Fruit fly (Drosophila melanogaster): ENCODE data around the gene Mtpalpha.

Mtpalpha gene

DNA sequence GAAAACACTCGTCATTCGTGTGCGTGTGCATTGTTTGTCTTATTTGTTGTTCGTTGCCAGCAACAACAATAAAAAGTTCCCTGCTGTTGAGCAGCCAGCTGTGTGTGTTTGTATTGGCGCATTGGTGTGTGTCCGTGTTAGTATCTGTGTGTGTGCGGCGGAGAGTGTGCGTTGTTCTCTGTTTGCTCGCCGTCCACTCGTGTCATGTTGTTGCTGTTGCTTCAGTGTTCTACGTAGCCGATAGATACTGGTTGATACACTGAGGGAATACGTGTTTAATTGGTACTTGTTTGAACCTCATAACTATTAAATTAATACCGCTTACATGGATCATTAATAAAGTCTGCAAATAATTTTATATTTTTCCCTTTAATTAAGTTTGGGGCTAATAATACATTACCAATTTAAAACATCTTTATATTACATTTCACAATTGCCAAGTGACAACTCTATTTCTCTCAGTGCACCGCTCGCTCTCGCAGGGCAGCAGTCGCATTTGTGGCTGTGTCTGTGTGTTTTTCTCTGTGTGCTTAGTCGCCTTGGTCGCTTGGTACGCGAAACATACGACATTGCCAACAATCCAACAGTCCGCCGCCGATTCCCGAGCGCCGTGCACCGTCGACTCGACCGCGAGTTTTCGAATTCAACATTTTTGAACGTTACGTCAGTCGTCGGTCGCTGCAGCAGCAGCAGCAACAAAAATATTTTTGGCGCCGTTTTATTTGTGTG is 8.0 kb downstream of the Mtpalpha start, which contains the start of gene brwl:
Gene brwl (plus strand): TSS at position 531 of the 729 bp plus-strand sequence.
- TF ChIP-seq sv (GFP tag; optimal IDR thresholded peaks at IDR 0.05) (peak; percentile 97), dl (GFP tag; optimal IDR thresholded peaks at IDR 0.05; ENCODE audit: insufficient read depth in 1 of 2, partially characterized antibody in 2 of 2) (peak in 1 of 2 experiments; percentile 26), ey (GFP tag; optimal IDR thresholded peaks at IDR 0.05) (peak; percentile 99), rgr (GFP tag; optimal IDR thresholded peaks at IDR 0.05) (peak; percentile 98), Sp1 (GFP tag; optimal IDR thresholded peaks at IDR 0.05) (peak; percentile 98), foxo (GFP tag; optimal IDR thresholded peaks at IDR 0.05) (peak; percentile 91 to 99), sage (GFP tag; optimal IDR thresholded peaks at IDR 0.05) (peak; percentile 94), dmrt93B (GFP tag; optimal IDR thresholded peaks at IDR 0.05) (peak; percentile 96), Vsx2 (GFP tag; optimal IDR thresholded peaks at IDR 0.05; ENCODE audit: partially characterized antibody) (no peak), OdsH (GFP tag; optimal IDR thresholded peaks at IDR 0.05) (peak; percentile 99), CrebA (GFP tag; optimal IDR thresholded peaks at IDR 0.05; ENCODE audit: borderline replicate concordance) (peak; percentile 93), fru (GFP tag; optimal IDR thresholded peaks at IDR 0.05) (peak; percentile 99), h (GFP tag; optimal IDR thresholded peaks at IDR 0.05) (peak; percentile 99), usp (GFP tag; optimal IDR thresholded peaks at IDR 0.05) (no peak), psq (GFP tag; optimal IDR thresholded peaks at IDR 0.05) (peak; percentile 97), N (GFP tag; optimal IDR thresholded peaks at IDR 0.05) (peak; percentile 63), tai (GFP tag; optimal IDR thresholded peaks at IDR 0.05) (peak; percentile 97), Mio (GFP tag; optimal IDR thresholded peaks at IDR 0.05) (peak; percentile 57), Hr83 (GFP tag; optimal IDR thresholded peaks at IDR 0.05; ENCODE audit: poor library complexity, severe bottlenecking) (peak; percentile 72), Jra (GFP tag; optimal IDR thresholded peaks at IDR 0.05) (peak; percentile 97), Dif (GFP tag; optimal IDR thresholded peaks at IDR 0.05; ENCODE audit: partially characterized antibody) (peak; percentile 45), Hr78 (GFP tag; optimal IDR thresholded peaks at IDR 0.05) (peak; percentile 26), Myc (optimal IDR thresholded peaks at IDR 0.05) (no peak), woc (GFP tag; optimal IDR thresholded peaks at IDR 0.05) (peak; percentile 94), Hnf4 (GFP tag; optimal IDR thresholded peaks at IDR 0.05) (peak; percentile 96), dsf (GFP tag; optimal IDR thresholded peaks at IDR 0.05; ENCODE audit: borderline replicate concordance) (peak; percentile 90), GATAd (GFP tag; optimal IDR thresholded peaks at IDR 0.05) (peak; percentile 92), br (GFP tag; optimal IDR thresholded peaks at IDR 0.05) (peak; percentile 98), CG32264 (GFP tag; optimal IDR thresholded peaks at IDR 0.05) (peak; percentile 95), jim (GFP tag; optimal IDR thresholded peaks at IDR 0.05) (peak; percentile 27), Dfd (GFP tag; optimal IDR thresholded peaks at IDR 0.05) (peak; percentile 91), Rel (GFP tag; optimal IDR thresholded peaks at IDR 0.05) (peak; percentile 97), Rel (tag; optimal IDR thresholded peaks at IDR 0.05) (peak; percentile 70), lola (GFP tag; optimal IDR thresholded peaks at IDR 0.05) (no peak), brk (GFP tag; optimal IDR thresholded peaks at IDR 0.05) (peak; percentile 97), Abd-B (GFP tag; optimal IDR thresholded peaks at IDR 0.05) (no peak), pan (optimal IDR thresholded peaks at IDR 0.05) (no peak), CG9705 (GFP tag; optimal IDR thresholded peaks at IDR 0.05) (peak; percentile 95), HLH106 (tag; optimal IDR thresholded peaks at IDR 0.05) (peak; percentile 97)

DNA sequence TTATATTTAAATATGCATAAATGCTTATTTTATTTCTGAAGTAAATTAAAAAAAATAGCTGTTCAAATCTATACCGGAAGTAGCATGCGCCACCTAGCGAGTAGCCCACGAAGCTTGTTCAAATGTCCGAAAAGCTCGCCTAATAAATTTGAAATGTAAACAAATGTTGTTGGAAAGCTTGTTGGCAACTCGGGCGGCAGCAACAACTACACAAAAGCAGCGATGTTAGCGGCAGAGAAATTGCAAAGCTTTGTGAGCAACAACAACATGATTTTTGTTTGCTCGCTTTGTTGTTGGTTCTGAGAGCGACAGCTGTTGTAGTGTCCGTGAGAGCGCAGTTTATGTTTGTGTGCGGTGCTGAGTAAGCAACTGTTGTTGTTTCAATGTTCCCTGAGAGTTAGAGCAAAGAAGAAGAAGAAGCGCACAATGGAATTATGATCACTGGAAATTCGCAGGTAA is 9.1 kb downstream of the Mtpalpha start:
- TF ChIP-seq tai (GFP tag; optimal IDR thresholded peaks at IDR 0.05) (peak; percentile 14), dl (GFP tag; optimal IDR thresholded peaks at IDR 0.05; ENCODE audit: insufficient read depth in 1 of 2, partially characterized antibody in 2 of 2) (peak in 1 of 2 experiments; percentile 16), Sp1 (GFP tag; optimal IDR thresholded peaks at IDR 0.05) (peak; percentile 92), psq (GFP tag; optimal IDR thresholded peaks at IDR 0.05) (peak; percentile 75), HLH106 (tag; optimal IDR thresholded peaks at IDR 0.05) (peak; percentile 80), sv (GFP tag; optimal IDR thresholded peaks at IDR 0.05) (peak; percentile 90), foxo (GFP tag; optimal IDR thresholded peaks at IDR 0.05) (peak in 1 of 2 experiments; percentile 83), Vsx2 (GFP tag; optimal IDR thresholded peaks at IDR 0.05; ENCODE audit: partially characterized antibody) (no peak), brk (GFP tag; optimal IDR thresholded peaks at IDR 0.05) (peak; percentile 89), h (GFP tag; optimal IDR thresholded peaks at IDR 0.05) (peak; percentile 92), Abd-B (GFP tag; optimal IDR thresholded peaks at IDR 0.05) (no peak), woc (GFP tag; optimal IDR thresholded peaks at IDR 0.05) (peak; percentile 46), lola (GFP tag; optimal IDR thresholded peaks at IDR 0.05) (no peak), OdsH (GFP tag; optimal IDR thresholded peaks at IDR 0.05) (peak; percentile 90), sage (GFP tag; optimal IDR thresholded peaks at IDR 0.05) (peak; percentile 90), dmrt93B (GFP tag; optimal IDR thresholded peaks at IDR 0.05) (peak; percentile 91), fru (GFP tag; optimal IDR thresholded peaks at IDR 0.05) (peak; percentile 81), Dfd (GFP tag; optimal IDR thresholded peaks at IDR 0.05) (no peak), CG32264 (GFP tag; optimal IDR thresholded peaks at IDR 0.05) (peak; percentile 78), usp (GFP tag; optimal IDR thresholded peaks at IDR 0.05) (no peak), Jra (GFP tag; optimal IDR thresholded peaks at IDR 0.05) (peak; percentile 30), Mio (GFP tag; optimal IDR thresholded peaks at IDR 0.05) (peak; percentile 75), br (GFP tag; optimal IDR thresholded peaks at IDR 0.05) (peak; percentile 89), Myc (optimal IDR thresholded peaks at IDR 0.05) (peak; percentile 12), Hr83 (GFP tag; optimal IDR thresholded peaks at IDR 0.05; ENCODE audit: poor library complexity, severe bottlenecking) (peak; percentile 88), rgr (GFP tag; optimal IDR thresholded peaks at IDR 0.05) (peak; percentile 97), GATAd (GFP tag; optimal IDR thresholded peaks at IDR 0.05) (no peak), Rel (GFP tag; optimal IDR thresholded peaks at IDR 0.05) (peak; percentile 87), Rel (tag; optimal IDR thresholded peaks at IDR 0.05) (peak; percentile 67), Hr78 (GFP tag; optimal IDR thresholded peaks at IDR 0.05) (no peak), dsf (GFP tag; optimal IDR thresholded peaks at IDR 0.05; ENCODE audit: borderline replicate concordance) (peak; percentile 26), CrebA (GFP tag; optimal IDR thresholded peaks at IDR 0.05; ENCODE audit: borderline replicate concordance) (peak; percentile 81), ey (GFP tag; optimal IDR thresholded peaks at IDR 0.05) (peak; percentile 44), Hnf4 (GFP tag; optimal IDR thresholded peaks at IDR 0.05) (peak; percentile 73), jim (GFP tag; optimal IDR thresholded peaks at IDR 0.05) (no peak), CG9705 (GFP tag; optimal IDR thresholded peaks at IDR 0.05) (peak; percentile 92), Dif (GFP tag; optimal IDR thresholded peaks at IDR 0.05; ENCODE audit: partially characterized antibody) (no peak)
